Fruit fly (Drosophila melanogaster): ENCODE results near the gene spel1.
A peak's percentile ranks its signal among the peaks of the same experiment; 100 is the strongest.

Gene spel1

DNA sequence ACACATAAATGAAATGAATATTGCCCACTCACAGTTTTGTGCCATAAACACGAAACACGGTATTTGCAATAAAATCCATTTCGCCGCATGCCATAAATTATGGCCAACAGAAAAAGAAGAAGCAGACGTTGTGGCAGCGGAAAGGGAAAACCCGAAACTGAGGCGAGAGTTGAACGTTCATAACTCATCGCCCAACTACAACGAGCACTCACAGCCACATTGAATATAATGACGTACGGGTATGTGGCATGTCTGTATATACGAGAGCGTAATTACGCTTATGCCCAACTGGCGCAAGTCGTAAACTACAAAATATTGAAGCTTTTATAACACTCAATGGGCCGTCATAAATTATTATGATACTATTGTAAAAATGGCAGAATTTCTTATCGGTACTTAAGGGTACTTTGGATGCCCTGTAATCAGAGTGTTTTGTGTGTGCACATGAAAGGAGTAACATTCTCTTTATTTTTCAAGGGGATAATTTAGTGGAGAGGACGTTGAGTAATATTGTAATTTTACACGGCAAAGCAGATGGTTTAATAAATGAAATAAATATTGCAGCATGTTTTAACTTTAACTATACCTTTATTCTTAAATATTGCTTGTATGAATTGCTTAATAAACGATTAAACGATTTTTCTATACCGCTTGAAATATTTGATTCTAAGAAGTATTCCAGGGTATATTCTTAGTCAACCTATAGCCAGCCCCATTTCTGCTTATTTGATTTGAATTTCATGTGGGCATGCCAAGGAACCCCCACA, 32.6 kb downstream of the spel1 start:
- TF ChIP-seq Clk (GFP tag; optimal IDR thresholded peaks at IDR 0.05) (peak; percentile 24), Mnt (GFP tag; optimal IDR thresholded peaks at IDR 0.05) (no peak), CG7101 (tag; optimal IDR thresholded peaks at IDR 0.05) (peak; percentile 59), cnc (optimal IDR thresholded peaks at IDR 0.05) (no peak), CG14711 (tag; optimal IDR thresholded peaks at IDR 0.05) (peak; percentile 36), CG12768 (GFP tag; optimal IDR thresholded peaks at IDR 0.05) (no peak), bab1 (GFP tag; optimal IDR thresholded peaks at IDR 0.05) (peak; percentile 11), kay (GFP tag; ENCODE audit: borderline replicate concordance) (no peak), CG11617 (GFP tag; optimal IDR thresholded peaks at IDR 0.05) (peak; percentile 61), ovo (GFP tag; optimal IDR thresholded peaks at IDR 0.05) (no peak), CG1620 (GFP tag; optimal IDR thresholded peaks at IDR 0.05) (no peak), Crg-1 (GFP tag; optimal IDR thresholded peaks at IDR 0.05) (no peak), toe (GFP tag; optimal IDR thresholded peaks at IDR 0.05) (peak; percentile 7), Hr96 (GFP tag; optimal IDR thresholded peaks at IDR 0.05) (peak; percentile 41), CG7045 (GFP tag; optimal IDR thresholded peaks at IDR 0.05) (peak; percentile 35), CG5204 (GFP tag; optimal IDR thresholded peaks at IDR 0.05) (peak; percentile 35), tj (GFP tag; optimal IDR thresholded peaks at IDR 0.05) (peak; percentile 60), pad (GFP tag; optimal IDR thresholded peaks at IDR 0.05) (peak; percentile 43), cic (GFP tag; optimal IDR thresholded peaks at IDR 0.05) (peak; percentile 58), CG33017 (tag; optimal IDR thresholded peaks at IDR 0.05) (peak; percentile 48)

dm6 chr2L:14395065-14395439, 33.2 kb downstream of the spel1 start:
- TF ChIP-seq CG5204 (GFP tag; optimal IDR thresholded peaks at IDR 0.05) (no peak), CG14711 (tag; optimal IDR thresholded peaks at IDR 0.05) (no peak), toe (GFP tag; optimal IDR thresholded peaks at IDR 0.05) (no peak), CG33017 (tag; optimal IDR thresholded peaks at IDR 0.05) (no peak), Mnt (GFP tag; optimal IDR thresholded peaks at IDR 0.05) (no peak), CG7101 (tag; optimal IDR thresholded peaks at IDR 0.05) (no peak), cnc (optimal IDR thresholded peaks at IDR 0.05) (no peak)

DNA sequence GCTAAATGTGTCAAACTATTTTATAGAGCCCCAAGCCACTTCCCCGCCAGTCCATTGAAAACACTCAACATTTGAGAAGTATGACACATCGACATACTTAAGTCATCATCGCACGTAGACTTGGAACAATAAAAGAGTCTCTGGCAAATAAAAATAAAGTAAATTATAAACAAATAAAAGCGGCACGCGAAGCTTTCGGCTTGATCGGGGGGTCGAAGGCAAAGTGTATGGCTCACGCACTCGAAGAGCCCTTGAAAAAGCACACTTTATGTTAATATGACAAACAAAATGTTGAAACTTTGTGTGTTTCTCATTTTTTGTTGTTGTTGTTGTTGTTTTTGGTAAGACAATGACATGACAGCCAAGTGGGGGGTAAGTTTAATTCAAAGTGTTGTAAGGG, 34.4 kb downstream of the spel1 start:
- TF ChIP-seq CG33017 (tag; optimal IDR thresholded peaks at IDR 0.05), result no peak
- no peak for TF ChIP-seq Clk (GFP tag; optimal IDR thresholded peaks at IDR 0.05)
- TF ChIP-seq ovo (GFP tag; optimal IDR thresholded peaks at IDR 0.05), result no peak
- no peak for TF ChIP-seq CG1620 (GFP tag; optimal IDR thresholded peaks at IDR 0.05)
- TF ChIP-seq Crg-1 (GFP tag; optimal IDR thresholded peaks at IDR 0.05), result no peak
- TF ChIP-seq cic (GFP tag; optimal IDR thresholded peaks at IDR 0.05), result no peak
- TF ChIP-seq pad (GFP tag; optimal IDR thresholded peaks at IDR 0.05), result no peak
- TF ChIP-seq CG7101 (tag; optimal IDR thresholded peaks at IDR 0.05), result no peak
- TF ChIP-seq CG12768 (GFP tag; optimal IDR thresholded peaks at IDR 0.05), result no peak
- TF ChIP-seq Mnt (GFP tag; optimal IDR thresholded peaks at IDR 0.05), result no peak
- TF ChIP-seq toe (GFP tag; optimal IDR thresholded peaks at IDR 0.05), result no peak
- TF ChIP-seq kay (GFP tag; ENCODE audit: borderline replicate concordance), result no peak
- no peak for TF ChIP-seq cnc (optimal IDR thresholded peaks at IDR 0.05)

dm6 chr2L:14397067-14397598, 35.3 kb downstream of the spel1 start:
- TF ChIP-seq tj (GFP tag; optimal IDR thresholded peaks at IDR 0.05) (peak; percentile 99), CG11617 (GFP tag; optimal IDR thresholded peaks at IDR 0.05) (no peak)

- TF ChIP-seq CG14711 (tag; optimal IDR thresholded peaks at IDR 0.05) (no peak), CG11617 (GFP tag; optimal IDR thresholded peaks at IDR 0.05) (no peak), CG7045 (GFP tag; optimal IDR thresholded peaks at IDR 0.05) (no peak), cnc (optimal IDR thresholded peaks at IDR 0.05) (no peak), toe (GFP tag; optimal IDR thresholded peaks at IDR 0.05) (no peak), CG33017 (tag; optimal IDR thresholded peaks at IDR 0.05) (no peak), tj (GFP tag; optimal IDR thresholded peaks at IDR 0.05) (no peak), CG5204 (GFP tag; optimal IDR thresholded peaks at IDR 0.05) (no peak), cic (GFP tag; optimal IDR thresholded peaks at IDR 0.05) (no peak), CG7101 (tag; optimal IDR thresholded peaks at IDR 0.05) (no peak), CG1620 (GFP tag; optimal IDR thresholded peaks at IDR 0.05) (no peak), kay (GFP tag; ENCODE audit: borderline replicate concordance) (no peak), bab1 (GFP tag; optimal IDR thresholded peaks at IDR 0.05) (no peak), pad (GFP tag; optimal IDR thresholded peaks at IDR 0.05) (no peak), Mnt (GFP tag; optimal IDR thresholded peaks at IDR 0.05) (no peak), Clk (GFP tag; optimal IDR thresholded peaks at IDR 0.05) (no peak), ovo (GFP tag; optimal IDR thresholded peaks at IDR 0.05) (no peak), Hr96 (GFP tag; optimal IDR thresholded peaks at IDR 0.05) (no peak)
These were observed 36.1 kb downstream of the spel1 start for dm6 chr2L:14397948-14398347.

- TF ChIP-seq Clk (GFP tag; optimal IDR thresholded peaks at IDR 0.05), result no peak
- TF ChIP-seq CG7045 (GFP tag; optimal IDR thresholded peaks at IDR 0.05), result peak; percentile 61
These were observed 36.7 kb downstream of the spel1 start for dm6 chr2L:14398562-14398961.

dm6 chr2L:14399326-14399725, 37.5 kb downstream of the spel1 start:
- TF ChIP-seq CG7045 (GFP tag; optimal IDR thresholded peaks at IDR 0.05) (no peak), Clk (GFP tag; optimal IDR thresholded peaks at IDR 0.05) (no peak), CG12768 (GFP tag; optimal IDR thresholded peaks at IDR 0.05) (no peak), CG7101 (tag; optimal IDR thresholded peaks at IDR 0.05) (no peak), cnc (optimal IDR thresholded peaks at IDR 0.05) (no peak), CG5204 (GFP tag; optimal IDR thresholded peaks at IDR 0.05) (no peak), CG11617 (GFP tag; optimal IDR thresholded peaks at IDR 0.05) (no peak), Mnt (GFP tag; optimal IDR thresholded peaks at IDR 0.05) (no peak), Crg-1 (GFP tag; optimal IDR thresholded peaks at IDR 0.05) (no peak), CG14711 (tag; optimal IDR thresholded peaks at IDR 0.05) (no peak), Hr96 (GFP tag; optimal IDR thresholded peaks at IDR 0.05) (no peak), bab1 (GFP tag; optimal IDR thresholded peaks at IDR 0.05) (no peak), cic (GFP tag; optimal IDR thresholded peaks at IDR 0.05) (no peak), kay (GFP tag; ENCODE audit: borderline replicate concordance) (no peak), ovo (GFP tag; optimal IDR thresholded peaks at IDR 0.05) (no peak)

Data from whole organism, adult.